Fruit fly (Drosophila melanogaster) whole organism, prepupa: ENCODE data around the gene ex.

Source experiments
- CG3919 ChIP-seq: fragments of 200-800 bp; sonication (Bioruptor generic); optimal IDR thresholded peaks from 3 replicates; lab custom pipeline; 2016; ENCODE audit warnings: missing biosample characterization, missing genetic modification characterization
- CG7368 ChIP-seq: fragments of 200-800 bp; sonication (Bioruptor generic); optimal IDR thresholded peaks from 3 replicates; lab custom pipeline; 2016; ENCODE audit warnings: missing biosample characterization, missing genetic modification characterization
- Hr4 ChIP-seq: fragments of 200-800 bp; sonication (Bioruptor generic); optimal IDR thresholded peaks from 3 replicates; lab custom pipeline; 2016; ENCODE audit warnings: missing biosample characterization, missing genetic modification characterization
- pdm3 ChIP-seq: fragments of 200-800 bp; sonication (Bioruptor generic); optimal IDR thresholded peaks from 3 replicates; lab custom pipeline; 2016; ENCODE audit warnings: missing biosample characterization, missing genetic modification characterization

DNA sequence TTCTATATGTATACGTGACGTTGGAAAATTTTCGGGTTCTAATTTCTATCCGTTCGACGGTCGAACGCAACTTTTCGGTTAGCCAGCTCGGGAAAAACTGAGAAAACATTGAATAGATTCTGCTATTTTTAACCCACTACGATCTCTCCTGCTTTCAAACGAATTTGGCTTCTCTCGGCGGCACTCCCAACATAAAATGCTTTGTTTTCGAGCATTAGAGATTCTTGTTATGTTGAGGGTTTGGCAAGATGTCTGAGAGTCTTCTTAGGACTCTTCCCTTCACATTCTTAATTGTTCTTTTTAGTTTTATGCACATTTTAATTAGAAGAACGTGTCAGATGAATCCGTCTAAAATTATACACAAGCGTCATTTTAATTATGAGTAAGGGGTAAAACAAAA, 28.9 kb upstream of the ex start, which contains the start of gene CG4213:
- TF ChIP-seq Hr4 (GFP tag; lab: Kevin White, UChicago) (no peak), pdm3 (GFP tag; lab: Kevin White, UChicago) (no peak), CG7368 (GFP tag; lab: Kevin White, UChicago) (no peak), CG3919 (GFP tag; lab: Kevin White, UChicago) (no peak)
